Worm (Caenorhabditis elegans): ENCODE data around the gene K11H12.4.

Gene K11H12.4

DNA sequence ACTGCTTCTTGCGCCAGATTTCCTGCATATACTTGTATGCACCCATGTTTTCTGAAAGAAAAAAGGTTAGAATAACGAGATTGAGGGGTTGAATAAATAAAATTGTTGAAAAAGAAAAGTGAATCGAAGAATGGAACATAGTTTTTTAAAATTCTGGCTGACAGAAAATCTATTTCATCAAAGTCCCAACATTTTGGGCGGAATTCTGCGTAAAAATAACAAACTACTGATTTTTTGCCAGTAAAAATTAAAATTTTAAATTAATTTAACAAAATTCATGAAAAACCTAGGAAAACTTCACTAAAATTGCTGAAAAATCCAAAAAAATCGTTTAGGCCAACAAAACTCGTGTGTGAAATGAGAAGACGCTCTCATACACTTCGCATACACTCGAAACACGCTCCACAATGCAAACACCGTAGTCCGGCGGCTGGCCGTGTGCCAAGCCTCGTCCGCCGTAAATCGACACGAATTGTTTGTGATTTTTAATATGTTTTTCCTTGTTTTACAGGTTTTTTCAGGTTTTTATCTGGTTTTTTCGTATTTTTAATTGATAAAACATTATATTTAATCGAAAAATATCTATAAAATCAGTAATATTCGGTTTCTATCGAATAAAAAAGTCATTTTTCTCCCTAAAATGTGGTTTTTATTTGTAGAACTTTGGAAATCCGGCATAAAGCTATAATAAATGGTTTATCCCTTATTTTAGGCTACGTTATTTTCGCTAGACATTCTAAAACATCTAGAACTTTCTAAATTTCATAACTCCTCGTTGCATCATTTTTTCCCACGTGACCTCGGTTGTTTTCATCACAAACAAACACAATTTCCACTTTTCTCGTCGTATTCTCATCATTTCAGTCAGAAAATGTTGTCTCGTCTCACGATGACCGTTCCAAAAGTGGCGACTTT, 20.9 kb downstream of the K11H12.4 start, which contains the start of the genes rpl-15 and K11H12.8 (continued):
- peak; percentile 93 to 95 (median 94) for TF ChIP-seq dpl-1 (GFP tag; optimal IDR thresholded peaks at IDR 0.05)
- TF ChIP-seq ztf-4 (tag; optimal IDR thresholded peaks at IDR 0.05), result peak; percentile 100
- peak; percentile 84 for TF ChIP-seq nhr-84 (tag; optimal IDR thresholded peaks at IDR 0.05)
- TF ChIP-seq lin-13 (GFP tag; optimal IDR thresholded peaks at IDR 0.05), result peak; percentile 100
- peak; percentile 97 for TF ChIP-seq elt-2 (tag; optimal IDR thresholded peaks at IDR 0.05)
- TF ChIP-seq C34B4.2 (tag; optimal IDR thresholded peaks at IDR 0.05), result peak; percentile 89
- TF ChIP-seq lsy-2 (tag; optimal IDR thresholded peaks at IDR 0.05), result peak; percentile 100
- peak; percentile 97 for TF ChIP-seq lir-3 (tag; optimal IDR thresholded peaks at IDR 0.05; ENCODE audit: poor library complexity)
- no peak for TF ChIP-seq sptf-1 (tag; optimal IDR thresholded peaks at IDR 0.05)
- peak; percentile 99 for TF ChIP-seq sup-37 (GFP tag; optimal IDR thresholded peaks at IDR 0.05)
- peak; percentile 96 for TF ChIP-seq unc-98 (GFP tag; IDR thresholded peaks at IDR 0.05)
- peak; percentile 100 for TF ChIP-seq tbx-2 (tag; optimal IDR thresholded peaks at IDR 0.05)
- TF ChIP-seq ztf-11 (tag; optimal IDR thresholded peaks at IDR 0.05), result peak; percentile 58 to 100
- TF ChIP-seq nhr-85 (tag), result peak; percentile 100
- peak; percentile 78 for TF ChIP-seq F16B12.6 (tag; optimal IDR thresholded peaks at IDR 0.05)
- peak; percentile 100 for TF ChIP-seq swsn-7 (tag; optimal IDR thresholded peaks at IDR 0.05)
- peak; percentile 98 for TF ChIP-seq mef-2 (tag; optimal IDR thresholded peaks at IDR 0.05)
- TF ChIP-seq jun-1 (tag; optimal IDR thresholded peaks at IDR 0.05), result peak; percentile 98
- TF ChIP-seq zag-1 (tag; optimal IDR thresholded peaks at IDR 0.05), result peak; percentile 97
- TF ChIP-seq ama-1 (optimal IDR thresholded peaks at IDR 0.05), result peak; percentile 91
- peak; percentile 97 for TF ChIP-seq zip-4 (GFP tag; optimal IDR thresholded peaks at IDR 0.05)
- peak; percentile 98 for TF ChIP-seq aly-2 (tag; optimal IDR thresholded peaks at IDR 0.05)
- TF ChIP-seq snu-23 (GFP tag; optimal IDR thresholded peaks at IDR 0.05), result peak; percentile 100
- peak; percentile 92 for TF ChIP-seq blmp-1 (tag; optimal IDR thresholded peaks at IDR 0.05)
- TF ChIP-seq mdl-1 (tag; optimal IDR thresholded peaks at IDR 0.05), result peak; percentile 83 to 100
- peak; percentile 100 for TF ChIP-seq ceh-82 (tag; optimal IDR thresholded peaks at IDR 0.05)
- TF ChIP-seq efl-3 (GFP tag; optimal IDR thresholded peaks at IDR 0.05), result peak; percentile 86
- TF ChIP-seq fkh-8 (tag; optimal IDR thresholded peaks at IDR 0.05), result peak; percentile 100
- TF ChIP-seq fos-1 (tag; optimal IDR thresholded peaks at IDR 0.05), result peak; percentile 98
- TF ChIP-seq dsc-1 (tag; optimal IDR thresholded peaks at IDR 0.05), result peak; percentile 100
- TF ChIP-seq unc-62 (GFP tag; optimal IDR thresholded peaks at IDR 0.05), result peak; percentile 83
- TF ChIP-seq nhr-71 (tag; optimal IDR thresholded peaks at IDR 0.05), result peak; percentile 100
- peak; percentile 99 for TF ChIP-seq mab-9 (GFP tag; IDR thresholded peaks at IDR 0.05)
- peak; percentile 59 for TF ChIP-seq nhr-12 (tag; optimal IDR thresholded peaks at IDR 0.05)
- peak; percentile 100 for TF ChIP-seq nhr-19 (GFP tag; conservative IDR thresholded peaks at IDR 0.05)
- peak; percentile 93 for TF ChIP-seq nhr-76 (tag; optimal IDR thresholded peaks at IDR 0.05)
- TF ChIP-seq nhr-28 (tag; optimal IDR thresholded peaks at IDR 0.05), result peak; percentile 33
- TF ChIP-seq ceh-88 (GFP tag; IDR thresholded peaks at IDR 0.05), result peak; percentile 100
- TF ChIP-seq C04F5.9 (tag; optimal IDR thresholded peaks at IDR 0.05), result peak; percentile 98
- peak; percentile 44 to 98 for TF ChIP-seq egl-27 (tag; optimal IDR thresholded peaks at IDR 0.05)
- peak; percentile 100 for TF ChIP-seq nhr-77 (tag; optimal IDR thresholded peaks at IDR 0.05)
- TF ChIP-seq fkh-4 (tag; optimal IDR thresholded peaks at IDR 0.05; ENCODE audit: borderline replicate concordance), result peak; percentile 95
- peak; percentile 97 to 98 for TF ChIP-seq efl-1 (optimal IDR thresholded peaks at IDR 0.05)
- peak; percentile 89 to 99 for TF ChIP-seq efl-1 (GFP tag; optimal IDR thresholded peaks at IDR 0.05 in 1 of 2)
- peak; percentile 99 for TF ChIP-seq vab-15 (tag; optimal IDR thresholded peaks at IDR 0.05)
